Fruit fly (Drosophila melanogaster) whole organism, embryonic: ENCODE data around the gene Slu7.

Source experiments
- Adf1 ChIP-seq: fragments of 200-800 bp; sonication (Bioruptor generic); IDR thresholded peaks from 2 replicates; pipeline ENCODE4 v1.3.6; 2022; ENCODE audit warnings: missing biosample characterization, missing genetic modification characterization
- Bdp1 ChIP-seq: fragments of 200-800 bp; sonication (Bioruptor generic); optimal IDR thresholded peaks from 3 replicates; lab custom pipeline; 2016; ENCODE audit warnings: missing biosample characterization, missing genetic modification characterization
- CG12155 ChIP-seq: fragments of 200-800 bp; sonication (Bioruptor generic); optimal IDR thresholded peaks from 3 replicates; lab custom pipeline; 2016; ENCODE audit warnings: missing biosample characterization, missing genetic modification characterization
- CG15269 ChIP-seq: fragments of 200-800 bp; sonication (Bioruptor generic); optimal IDR thresholded peaks from 2 replicates; lab custom pipeline; 2018; ENCODE audit warnings: missing biosample characterization, mild to moderate bottlenecking, missing genetic modification characterization, moderate library complexity
- CG15514 ChIP-seq: fragments of 200-800 bp; sonication (Bioruptor generic); optimal IDR thresholded peaks from 3 replicates; lab custom pipeline; 2017; ENCODE audit warnings: missing biosample characterization, missing genetic modification characterization, mild to moderate bottlenecking, moderate library complexity, missing genetic modification reagents
- CG1603 ChIP-seq: fragments of 200-800 bp; sonication (Bioruptor generic); optimal IDR thresholded peaks from 2 replicates; lab custom pipeline; 2019; ENCODE audit warnings: missing biosample characterization, mild to moderate bottlenecking, missing genetic modification characterization, moderate library complexity
- CG16779 ChIP-seq: fragments of 200-800 bp; sonication (Bioruptor generic); IDR thresholded peaks from 2 replicates; pipeline ENCODE4 v1.3.6; 2022; ENCODE audit warnings: missing biosample characterization, missing genetic modification characterization
- CG17829 ChIP-seq: fragments of 200-800 bp; optimal IDR thresholded peaks from 2 replicates; lab custom pipeline; 2019; ENCODE audit warnings: missing biosample characterization, mild to moderate bottlenecking, missing genetic modification characterization, moderate library complexity
- CG18764 ChIP-seq: fragments of 200-800 bp; sonication (Bioruptor generic); optimal IDR thresholded peaks from 3 replicates; lab custom pipeline; 2016; ENCODE audit warnings: missing biosample characterization, missing genetic modification characterization
- CG2116 ChIP-seq: fragments of 200-800 bp; sonication (Bioruptor generic); optimal IDR thresholded peaks from 3 replicates; lab custom pipeline; 2018; ENCODE audit warnings: missing biosample characterization, mild to moderate bottlenecking, missing genetic modification characterization
- CG2712 ChIP-seq: fragments of 200-800 bp; optimal IDR thresholded peaks from 3 replicates; lab custom pipeline; 2019; ENCODE audit warnings: missing biosample characterization, mild to moderate bottlenecking, missing genetic modification characterization, moderate library complexity
- CG30403 ChIP-seq: fragments of 200-800 bp; sonication (Bioruptor generic); optimal IDR thresholded peaks from 3 replicates; lab custom pipeline; 2016; ENCODE audit warnings: missing biosample characterization, missing genetic modification characterization
- CG31365 ChIP-seq: fragments of 200-800 bp; sonication (Bioruptor generic); optimal IDR thresholded peaks from 2 replicates; lab custom pipeline; 2018; ENCODE audit warnings: missing biosample characterization, mild to moderate bottlenecking, missing genetic modification characterization
- CG31388 ChIP-seq: fragments of 200-800 bp; sonication (Bioruptor generic); optimal IDR thresholded peaks from 2 replicates; lab custom pipeline; 2016; ENCODE audit warnings: missing biosample characterization, missing genetic modification characterization
- CG4360 ChIP-seq: fragments of 200-800 bp; sonication (Bioruptor generic); IDR thresholded peaks from 2 replicates; pipeline ENCODE4 v1.3.6; 2022; ENCODE audit warnings: missing biosample characterization, missing genetic modification characterization
- CG43689 ChIP-seq: fragments of 200-800 bp; sonication (Bioruptor generic); IDR thresholded peaks from 2 replicates; pipeline ENCODE4 v1.3.6; 2022; ENCODE audit warnings: missing biosample characterization, missing genetic modification characterization
- CG4617 ChIP-seq: fragments of 200-800 bp; sonication (Bioruptor generic); optimal IDR thresholded peaks from 3 replicates; lab custom pipeline; 2016; ENCODE audit warnings: missing biosample characterization, missing genetic modification characterization, borderline replicate concordance
- CG4820 ChIP-seq: fragments of 200-800 bp; sonication (Bioruptor generic); optimal IDR thresholded peaks from 3 replicates; lab custom pipeline; 2016; ENCODE audit warnings: missing biosample characterization, missing genetic modification characterization
- CG6765 ChIP-seq: fragments of 200-800 bp; sonication (Bioruptor generic); optimal IDR thresholded peaks from 3 replicates; lab custom pipeline; 2017; ENCODE audit warnings: missing biosample characterization, mild to moderate bottlenecking, missing genetic modification characterization
- CG7372 ChIP-seq: fragments of 200-800 bp; sonication (Bioruptor generic); IDR thresholded peaks from 2 replicates; pipeline ENCODE4 v1.3.6; 2022; ENCODE audit warnings: missing biosample characterization, missing genetic modification characterization
- CG9609 ChIP-seq: fragments of 200-800 bp; sonication (Bioruptor generic); optimal IDR thresholded peaks from 3 replicates; lab custom pipeline; 2016; ENCODE audit warnings: missing biosample characterization, missing genetic modification characterization
- CG9932 ChIP-seq: fragments of 200-800 bp; sonication (Bioruptor generic); IDR thresholded peaks from 2 replicates; pipeline ENCODE4 v1.3.6; 2022; ENCODE audit warnings: missing biosample characterization, missing genetic modification characterization
- Chrac-16 ChIP-seq: fragments of 200-800 bp; sonication (Bioruptor generic); optimal IDR thresholded peaks from 3 replicates; lab custom pipeline; 2016; ENCODE audit warnings: missing biosample characterization, missing genetic modification characterization
- HmgD ChIP-seq: fragments of 200-800 bp; sonication (Bioruptor generic); optimal IDR thresholded peaks from 3 replicates; lab custom pipeline; 2016; ENCODE audit warnings: missing biosample characterization, missing genetic modification characterization
- Hr39 ChIP-seq: fragments of >200 bp; optimal IDR thresholded peaks from 2 replicates; lab custom pipeline; 2017
- Hr78 ChIP-seq, 2 experiments: fragments of 200-800 bp in 1 of 2; fragments of >200 bp in 1 of 2; sonication (Bioruptor generic) in 1 of 2; optimal IDR thresholded peaks; 2 replicates each; lab custom pipeline; 2017 to 2019; ENCODE audit warnings: missing biosample characterization in 2 of 2, missing genetic modification characterization in 2 of 2, mild to moderate bottlenecking in 1 of 2, moderate library complexity in 1 of 2
- Lim3 ChIP-seq: fragments of 200-800 bp; sonication (Bioruptor generic); IDR thresholded peaks from 2 replicates; pipeline ENCODE4 v1.3.6; 2022; ENCODE audit warnings: missing biosample characterization, missing genetic modification characterization
- PHDP ChIP-seq: fragments of 200-800 bp; sonication (Bioruptor generic); optimal IDR thresholded peaks from 3 replicates; lab custom pipeline; 2018; ENCODE audit warnings: missing biosample characterization, mild to moderate bottlenecking, missing genetic modification characterization, moderate library complexity
- Xbp1 ChIP-seq: fragments of 200-800 bp; sonication (Bioruptor generic); optimal IDR thresholded peaks from 3 replicates; lab custom pipeline; 2016; ENCODE audit warnings: missing biosample characterization, mild to moderate bottlenecking, missing genetic modification characterization
- ab ChIP-seq: fragments of 200-800 bp; sonication (Bioruptor generic); optimal IDR thresholded peaks from 2 replicates; lab custom pipeline; 2016; ENCODE audit warnings: missing biosample characterization, missing genetic modification characterization
- ap ChIP-seq: fragments of 200-800 bp; sonication (Bioruptor generic); IDR thresholded peaks from 2 replicates; pipeline ENCODE4 v1.3.6; 2022; ENCODE audit warnings: missing biosample characterization, missing genetic modification characterization
- az2 ChIP-seq: fragments of 200-800 bp; sonication (Bioruptor generic); optimal IDR thresholded peaks from 3 replicates; lab custom pipeline; 2016; ENCODE audit warnings: missing biosample characterization, missing genetic modification characterization
- btn ChIP-seq: fragments of 200-800 bp; sonication (Bioruptor generic); optimal IDR thresholded peaks from 2 replicates; lab custom pipeline; 2016; ENCODE audit warnings: missing biosample characterization, missing genetic modification characterization
- ci ChIP-seq: fragments of 200-800 bp; sonication (Bioruptor generic); IDR thresholded peaks from 3 replicates; pipeline ENCODE4 v1.3.6; 2022; ENCODE audit warnings: missing biosample characterization, missing genetic modification characterization
- dysf ChIP-seq: fragments of 200-800 bp; sonication (Bioruptor generic); IDR thresholded peaks from 3 replicates; pipeline ENCODE4 v1.3.6; 2022; ENCODE audit warnings: missing biosample characterization, missing genetic modification characterization
- exex ChIP-seq: fragments of 200-800 bp; sonication (Bioruptor generic); optimal IDR thresholded peaks from 4 replicates; lab custom pipeline; 2018; ENCODE audit warnings: missing biosample characterization, mild to moderate bottlenecking, missing genetic modification characterization, moderate library complexity
- fd64A ChIP-seq: fragments of 200-800 bp; sonication (Bioruptor generic); optimal IDR thresholded peaks from 3 replicates; lab custom pipeline; 2018; ENCODE audit warnings: missing biosample characterization, mild to moderate bottlenecking, missing genetic modification characterization
- gem ChIP-seq: fragments of 200-800 bp; sonication (Bioruptor generic); optimal IDR thresholded peaks from 2 replicates; lab custom pipeline; 2019; ENCODE audit warnings: missing biosample characterization, mild to moderate bottlenecking, missing genetic modification characterization, moderate library complexity
- gfzf ChIP-seq: fragments of 200-800 bp; sonication (Bioruptor generic); optimal IDR thresholded peaks from 2 replicates; lab custom pipeline; 2016; ENCODE audit warnings: missing biosample characterization, mild to moderate bottlenecking, missing genetic modification characterization, moderate library complexity
- gsb ChIP-seq: fragments of 200-800 bp; sonication (Bioruptor generic); IDR thresholded peaks from 2 replicates; pipeline ENCODE4 v1.3.6; 2022; ENCODE audit warnings: missing biosample characterization, missing genetic modification characterization
- jumu ChIP-seq: fragments of 200-800 bp; sonication (Bioruptor generic); optimal IDR thresholded peaks from 3 replicates; lab custom pipeline; 2016; ENCODE audit warnings: missing biosample characterization, missing genetic modification characterization
- kah ChIP-seq: fragments of 200-800 bp; sonication (Bioruptor generic); optimal IDR thresholded peaks from 2 replicates; lab custom pipeline; 2018; ENCODE audit warnings: missing biosample characterization, mild to moderate bottlenecking, missing genetic modification characterization
- repo ChIP-seq: fragments of 200-800 bp; sonication (Bioruptor generic); optimal IDR thresholded peaks from 2 replicates; lab custom pipeline; 2016; ENCODE audit warnings: missing biosample characterization, missing genetic modification characterization
- ro ChIP-seq: fragments of 200-800 bp; sonication (Bioruptor generic); IDR thresholded peaks from 2 replicates; pipeline ENCODE4 v1.3.6; 2022; ENCODE audit warnings: missing biosample characterization, missing genetic modification characterization
- slbo ChIP-seq: fragments of 200-800 bp; sonication (Bioruptor generic); IDR thresholded peaks from 2 replicates; pipeline ENCODE4 v1.3.6; 2022; ENCODE audit warnings: missing biosample characterization, missing genetic modification characterization
- sna ChIP-seq: fragments of 200-800 bp; sonication (Bioruptor generic); IDR thresholded peaks from 2 replicates; pipeline ENCODE4 v1.3.6; 2022; ENCODE audit warnings: missing biosample characterization, missing genetic modification characterization; ENCODE audit not compliant: partially characterized antibody
- sr ChIP-seq: fragments of 200-800 bp; sonication (Bioruptor generic); IDR thresholded peaks from 3 replicates; pipeline ENCODE4 v1.3.6; 2022; ENCODE audit warnings: missing biosample characterization, missing genetic modification characterization
- vvl ChIP-seq: fragments of 200-800 bp; sonication (Bioruptor generic); IDR thresholded peaks from 2 replicates; pipeline ENCODE4 v1.3.6; 2022; ENCODE audit warnings: missing biosample characterization, missing genetic modification characterization
- wek ChIP-seq: fragments of 200-800 bp; sonication (Bioruptor generic); optimal IDR thresholded peaks from 3 replicates; lab custom pipeline; 2018; ENCODE audit warnings: missing biosample characterization, mild to moderate bottlenecking, missing genetic modification characterization, moderate library complexity
- yki ChIP-seq: fragments of >200 bp; optimal IDR thresholded peaks from 3 replicates; lab custom pipeline; 2018

Gene Slu7

DNA sequence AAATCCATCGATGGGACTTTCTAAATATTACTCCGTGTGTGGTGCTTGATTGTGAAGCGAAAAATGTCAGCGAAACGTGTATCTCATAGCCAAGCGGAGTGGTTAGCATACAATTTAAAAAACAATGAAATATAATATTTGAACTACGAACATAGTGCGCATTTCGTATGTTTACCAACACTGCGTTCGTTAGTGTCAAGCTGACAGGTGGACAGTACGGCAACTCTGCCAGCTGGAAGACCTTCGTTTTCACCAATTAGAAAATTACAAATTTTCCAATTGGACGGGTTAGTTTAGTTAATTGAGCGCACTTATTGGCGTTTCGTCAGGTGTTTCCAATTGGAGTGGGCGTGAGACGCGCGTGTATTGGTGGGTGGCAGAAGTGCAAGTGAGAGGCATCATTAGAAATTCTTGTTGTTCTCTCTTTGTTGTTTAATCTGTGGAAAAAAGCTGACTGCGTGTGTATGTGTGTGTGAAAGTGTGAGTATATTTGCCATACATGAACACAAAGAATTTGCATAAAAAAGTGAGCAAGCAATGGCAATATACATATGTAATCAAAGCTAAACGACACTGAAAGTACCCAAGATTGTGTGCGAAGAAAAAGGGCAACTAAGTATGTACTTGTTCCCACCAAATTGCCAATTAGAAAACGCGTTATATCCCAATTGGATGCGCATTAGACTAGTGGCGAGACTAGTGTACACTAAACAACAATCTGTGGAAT, 996 bp upstream of the Slu7 start (continued):
- TF ChIP-seq CG16779 (GFP tag; lab: Robert Waterston, UW) (no peak), CG9609 (GFP tag; lab: Kevin White, UChicago) (peak; percentile 27), HmgD (GFP tag; lab: Kevin White, UChicago) (no peak), sna (GFP tag; lab: Robert Waterston, UW) (0 out of 2 replicates have a peak, but pooled peaks have one; percentile 30), PHDP (no peak), Bdp1 (GFP tag; lab: Kevin White, UChicago) (peak; percentile 9), Hr39 (lab: Kevin White, UChicago) (no peak), gem (tag; lab: Kevin White, UChicago) (peak; percentile 28), CG15514 (peak; percentile 56), CG2116 (GFP tag; lab: Kevin White, UChicago) (peak; percentile 25), exex (tag; lab: Kevin White, UChicago) (peak; percentile 17), CG6765 (peak; percentile 12), CG31365 (no peak), CG15269 (tag; lab: Kevin White, UChicago) (no peak), Lim3 (GFP tag; lab: Robert Waterston, UW) (no peak), CG31388 (GFP tag; lab: Kevin White, UChicago) (no peak), jumu (peak; percentile 25), CG30403 (GFP tag; lab: Kevin White, UChicago) (peak; percentile 16), Xbp1 (GFP tag; lab: Kevin White, UChicago) (peak; percentile 51), slbo (GFP tag; lab: Robert Waterston, UW) (peak; percentile 43), fd64A (no peak), dysf (GFP tag; lab: Robert Waterston, UW) (0 out of 3 replicates have a peak, but pooled peaks have one; percentile 8), CG2712 (tag; lab: Kevin White, UChicago) (no peak), CG9932 (GFP tag; lab: Robert Waterston, UW) (peak; percentile 49), kah (GFP tag; lab: Kevin White, UChicago) (no peak), CG43689 (GFP tag; lab: Robert Waterston, UW) (no peak), vvl (GFP tag; lab: Robert Waterston, UW) (peak; percentile 57), CG18764 (GFP tag; lab: Kevin White, UChicago) (no peak), repo (GFP tag; lab: Kevin White, UChicago) (peak; percentile 11), az2 (GFP tag; lab: Kevin White, UChicago) (no peak), CG1603 (tag; lab: Kevin White, UChicago) (peak; percentile 57), CG17829 (tag; lab: Kevin White, UChicago) (peak; percentile 19), gsb (GFP tag; lab: Robert Waterston, UW) (no peak), gfzf (GFP tag; lab: Kevin White, UChicago) (no peak), ro (GFP tag; lab: Robert Waterston, UW) (no peak), ab (peak; percentile 26), CG4360 (GFP tag; lab: Robert Waterston, UW) (no peak), CG12155 (GFP tag; lab: Kevin White, UChicago) (peak; percentile 38)

DNA sequence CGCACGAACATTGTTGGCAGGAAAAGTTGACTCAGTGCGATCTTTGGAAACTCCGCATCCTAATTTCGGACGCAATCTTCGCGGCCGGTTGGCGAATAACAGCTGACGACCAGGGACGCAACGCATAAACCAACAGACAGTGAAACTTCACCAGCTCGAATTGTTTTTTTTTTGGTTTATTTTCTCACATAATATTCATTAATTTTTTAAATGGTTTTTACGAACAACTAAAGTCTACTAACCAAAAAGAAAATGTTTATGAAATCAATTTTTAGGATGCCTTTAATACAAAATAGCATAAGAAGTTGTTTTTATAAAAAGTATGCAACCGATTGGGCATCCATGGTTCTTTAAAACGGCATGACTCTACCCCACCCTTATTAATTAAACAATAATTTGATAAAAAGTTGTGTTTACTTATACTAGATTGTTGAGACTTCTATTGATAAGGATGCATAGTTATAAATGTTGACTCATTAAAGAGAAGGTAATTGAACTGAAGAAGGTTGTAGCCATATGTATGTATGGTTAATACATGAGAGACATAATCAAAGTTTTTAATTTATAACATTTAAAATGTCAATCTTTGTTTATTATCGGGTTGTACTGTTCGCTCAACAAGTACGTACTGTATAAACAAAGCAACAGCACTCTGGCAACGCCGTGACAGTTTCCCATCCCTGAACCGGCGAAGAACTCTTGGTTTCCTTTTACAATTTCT, 4.8 kb downstream of the Slu7 start, which contains the start of the genes beta4GalNAcTB and Cpsf100:
TSS of gene beta4GalNAcTB (minus strand) at position 100 of the 721 bp plus-strand sequence.
TSS of gene Cpsf100 (plus strand) at position 665 of the 721 bp plus-strand sequence.
- TF ChIP-seq sr (GFP tag; lab: Robert Waterston, UW) (no peak), wek (GFP tag; lab: Kevin White, UChicago) (no peak), ap (peak; percentile 46), ci (GFP tag; lab: Robert Waterston, UW) (0 out of 3 replicates have a peak, but pooled peaks have one; percentile 32), btn (GFP tag; lab: Kevin White, UChicago) (no peak), Adf1 (GFP tag; lab: Robert Waterston, UW) (no peak; the same call in 1 of the 2 replicates), Chrac-16 (GFP tag; lab: Kevin White, UChicago) (peak; percentile 74), Hr78 (GFP tag; optimal IDR thresholded peaks at IDR 0.05; lab: Kevin White, UChicago) (no peak), CG4617 (GFP tag; lab: Kevin White, UChicago) (peak; percentile 4), CG7372 (peak; percentile 34), CG4820 (peak; percentile 67), vvl (GFP tag; lab: Robert Waterston, UW) (peak; percentile 57; the same call in 1 of the 2 replicates), yki (lab: Kevin White, UChicago) (no peak)
